Comparison of ENCODE assay signal across 2 worm cellular contexts in the genomic region with DNA sequence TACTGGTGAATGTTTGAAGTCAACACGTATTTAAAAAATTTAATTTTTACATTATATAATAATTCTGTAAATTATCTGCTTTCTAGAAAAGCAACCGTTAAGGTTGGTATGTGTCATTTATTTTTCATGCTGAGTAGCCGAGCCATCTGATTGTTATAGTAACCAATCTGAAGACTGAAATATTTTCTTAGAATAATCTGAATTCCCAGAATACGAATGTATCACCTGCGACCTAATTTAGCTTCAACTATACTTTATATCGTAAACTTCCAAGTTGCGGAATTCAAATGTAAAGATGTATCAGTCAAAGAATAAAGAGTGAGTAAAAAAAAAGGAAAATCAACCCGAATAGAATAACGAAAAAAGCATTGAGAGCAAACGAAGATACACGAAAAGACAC.
TF ChIP-seq lines count a peak whose summit lies in the region.

No protein-coding gene starts in this region.

TF ChIP-seq in whole organism, L1 larva, 84 proteins besides CTCF, POLR2A, EP300 and RAD21:
- TF ChIP-seq nhr-71 (tag; optimal IDR thresholded peaks at IDR 0.05; lab: Kevin White, UChicago), result peak; percentile 42
- peak; percentile 47 for TF ChIP-seq fkh-8 (tag; optimal IDR thresholded peaks at IDR 0.05; lab: Kevin White, UChicago)
- TF ChIP-seq pag-3 (tag; optimal IDR thresholded peaks at IDR 0.05; lab: Kevin White, UChicago; ENCODE audit: borderline replicate concordance, insufficient read depth), result no peak
- TF ChIP-seq fkh-10 (GFP tag; optimal IDR thresholded peaks at IDR 0.05; lab: Kevin White, UChicago), result peak; percentile 2
- TF ChIP-seq nhr-47 (tag; optimal IDR thresholded peaks at IDR 0.05; lab: Kevin White, UChicago), result peak; percentile 34
- TF ChIP-seq hlh-4 (tag; optimal IDR thresholded peaks at IDR 0.05; lab: Kevin White, UChicago), result peak; percentile 94

TF ChIP-seq in whole organism, L4 larva, 104 proteins besides CTCF, POLR2A, EP300 and RAD21:
- TF ChIP-seq aha-1 (tag; lab: Kevin White, UChicago) (peak; percentile 72), lir-3 (tag; optimal IDR thresholded peaks at IDR 0.05; lab: Kevin White, UChicago) (no peak), fkh-10 (GFP tag; optimal IDR thresholded peaks at IDR 0.05; lab: Kevin White, UChicago) (peak; percentile 11), unc-130 (GFP tag; optimal IDR thresholded peaks at IDR 0.05; lab: Kevin White, UChicago) (no peak), daf-12 (tag; optimal IDR thresholded peaks at IDR 0.05; lab: Kevin White, UChicago) (no peak)
